Fruit fly (Drosophila melanogaster): ENCODE measurements around the gene CG10466.

CG10466 gene

dm6 chr2L:19799940-19800339, 8.0 kb downstream of the CG10466 start (continued):
- TF ChIP-seq aop (GFP tag; IDR thresholded peaks at IDR 0.05): no peak
- no peak for TF ChIP-seq da (GFP tag; optimal IDR thresholded peaks at IDR 0.05)
- TF ChIP-seq CG14014 (GFP tag; IDR thresholded peaks at IDR 0.05): no peak
- TF ChIP-seq grau (tag; optimal IDR thresholded peaks at IDR 0.05): peak; percentile 50
- TF ChIP-seq CG4707 (GFP tag; optimal IDR thresholded peaks at IDR 0.05): no peak
- TF ChIP-seq dmrt11E (tag; optimal IDR thresholded peaks at IDR 0.05): peak; percentile 21
- TF ChIP-seq run (tag; optimal IDR thresholded peaks at IDR 0.05): no peak
- no peak for TF ChIP-seq Dp (GFP tag; optimal IDR thresholded peaks at IDR 0.05)
- peak; percentile 6 for TF ChIP-seq az2 (GFP tag; optimal IDR thresholded peaks at IDR 0.05)
- TF ChIP-seq br (optimal IDR thresholded peaks at IDR 0.05): no peak
- TF ChIP-seq NC2β (GFP tag; optimal IDR thresholded peaks at IDR 0.05): no peak
- no peak for TF ChIP-seq Rfx (GFP tag; IDR thresholded peaks at IDR 0.05)
- TF ChIP-seq D19A (tag; optimal IDR thresholded peaks at IDR 0.05): peak; percentile 95
- no peak for TF ChIP-seq sisA (GFP tag; IDR thresholded peaks at IDR 0.05)
- TF ChIP-seq tx (GFP tag; optimal IDR thresholded peaks at IDR 0.05): no peak
- TF ChIP-seq pfk (GFP tag; optimal IDR thresholded peaks at IDR 0.05): no peak
- TF ChIP-seq NC2α (GFP tag; optimal IDR thresholded peaks at IDR 0.05): no peak
- TF ChIP-seq stc (GFP tag; IDR thresholded peaks at IDR 0.05): no peak
- no peak for TF ChIP-seq D19B (GFP tag; optimal IDR thresholded peaks at IDR 0.05)
- TF ChIP-seq shn (GFP tag; optimal IDR thresholded peaks at IDR 0.05): no peak
- no peak for TF ChIP-seq so (GFP tag; IDR thresholded peaks at IDR 0.05)
- no peak for TF ChIP-seq pita (GFP tag; optimal IDR thresholded peaks at IDR 0.05)
- TF ChIP-seq CG8388 (GFP tag; optimal IDR thresholded peaks at IDR 0.05): peak; percentile 33
- no peak for TF ChIP-seq Asciz (GFP tag; optimal IDR thresholded peaks at IDR 0.05)
- TF ChIP-seq CG6765 (GFP tag; optimal IDR thresholded peaks at IDR 0.05): no peak
- no peak for TF ChIP-seq dan (GFP tag; IDR thresholded peaks at IDR 0.05)
- TF ChIP-seq CG4617 (GFP tag; optimal IDR thresholded peaks at IDR 0.05; ENCODE audit: borderline replicate concordance): no peak
- TF ChIP-seq salm (tag; optimal IDR thresholded peaks at IDR 0.05): no peak
- TF ChIP-seq cato (GFP tag; optimal IDR thresholded peaks at IDR 0.05; ENCODE audit: borderline replicate concordance): no peak
- no peak for TF ChIP-seq peb (GFP tag; IDR thresholded peaks at IDR 0.05)
- no peak for TF ChIP-seq Bgb (GFP tag; IDR thresholded peaks at IDR 0.05; ENCODE audit: partially characterized antibody)
- TF ChIP-seq cas (GFP tag; IDR thresholded peaks at IDR 0.05): no peak
- TF ChIP-seq danr (GFP tag; IDR thresholded peaks at IDR 0.05): no peak
- no peak for TF ChIP-seq Vsx1 (GFP tag; optimal IDR thresholded peaks at IDR 0.05)
- no peak for TF ChIP-seq Drgx (GFP tag; IDR thresholded peaks at IDR 0.05)
- TF ChIP-seq pros (GFP tag; optimal IDR thresholded peaks at IDR 0.05): no peak
- no peak for TF ChIP-seq CG14710 (tag; optimal IDR thresholded peaks at IDR 0.05)
- TF ChIP-seq lilli (GFP tag; optimal IDR thresholded peaks at IDR 0.05): no peak
- TF ChIP-seq ash1 (GFP tag; optimal IDR thresholded peaks at IDR 0.05): no peak
- no peak for TF ChIP-seq NFAT (GFP tag; IDR thresholded peaks at IDR 0.05)
- TF ChIP-seq Mrtf (GFP tag; IDR thresholded peaks at IDR 0.05): no peak
- no peak for TF ChIP-seq CG11093 (GFP tag; IDR thresholded peaks at IDR 0.05)
- no peak for TF ChIP-seq Pdp1 (GFP tag; optimal IDR thresholded peaks at IDR 0.05)
- no peak for TF ChIP-seq CG34422 (GFP tag; IDR thresholded peaks at IDR 0.05)
- no peak for TF ChIP-seq CG16779 (GFP tag; IDR thresholded peaks at IDR 0.05)
- no peak for TF ChIP-seq amos (GFP tag; IDR thresholded peaks at IDR 0.05; ENCODE audit: partially characterized antibody)
- no peak for TF ChIP-seq ro (GFP tag; IDR thresholded peaks at IDR 0.05)
- no peak for TF ChIP-seq CG11696 (GFP tag; IDR thresholded peaks at IDR 0.05)
- TF ChIP-seq tgo (GFP tag; IDR thresholded peaks at IDR 0.05): no peak
- TF ChIP-seq HHEX (GFP tag; optimal IDR thresholded peaks at IDR 0.05): peak; percentile 28
- TF ChIP-seq Stat92E (GFP tag; optimal IDR thresholded peaks at IDR 0.05): no peak
- no peak for TF ChIP-seq CG17829 (tag; optimal IDR thresholded peaks at IDR 0.05)
